Fruit fly (Drosophila melanogaster) whole organism, prepupa: ENCODE data around the gene CG31928.

Source experiments
- Blimp-1 ChIP-seq: fragments of 200-800 bp; sonication (Bioruptor generic); optimal IDR thresholded peaks from 3 replicates; lab custom pipeline; 2017; ENCODE audit warnings: missing biosample characterization, missing genetic modification characterization, mild to moderate bottlenecking, moderate library complexity, missing genetic modification reagents
- CG10669 ChIP-seq: fragments of 200-800 bp; sonication (Bioruptor generic); optimal IDR thresholded peaks from 3 replicates; lab custom pipeline; 2018; ENCODE audit warnings: missing biosample characterization, mild to moderate bottlenecking, missing genetic modification characterization, moderate library complexity
- CG11294 ChIP-seq: fragments of 200-800 bp; sonication (Bioruptor generic); IDR thresholded peaks from 2 replicates; pipeline ENCODE4 v1.3.6; 2022; ENCODE audit warnings: missing biosample characterization, missing genetic modification characterization
- CG11762 ChIP-seq: fragments of 200-800 bp; sonication (Bioruptor generic); optimal IDR thresholded peaks from 3 replicates; lab custom pipeline; 2016; ENCODE audit warnings: missing biosample characterization, missing genetic modification characterization; ENCODE audit not compliant: insufficient read depth
- CG11902 ChIP-seq: fragments of 200-800 bp; sonication (Bioruptor generic); optimal IDR thresholded peaks from 3 replicates; lab custom pipeline; 2016; ENCODE audit warnings: missing biosample characterization, missing genetic modification characterization
- CG15336 ChIP-seq: fragments of 200-800 bp; sonication (Bioruptor generic); IDR thresholded peaks from 2 replicates; pipeline ENCODE4 v1.3.6; 2022; ENCODE audit warnings: missing biosample characterization, missing genetic modification characterization
- CG1621 ChIP-seq: fragments of 200-800 bp; sonication (Bioruptor generic); optimal IDR thresholded peaks from 3 replicates; lab custom pipeline; 2018; ENCODE audit warnings: missing biosample characterization, mild to moderate bottlenecking, missing genetic modification characterization
- CG3032 ChIP-seq: fragments of 200-800 bp; optimal IDR thresholded peaks from 2 replicates; lab custom pipeline; 2019; ENCODE audit warnings: missing biosample characterization, mild to moderate bottlenecking, missing genetic modification characterization, moderate library complexity
- CG31627 ChIP-seq: fragments of 200-800 bp; sonication (Bioruptor generic); optimal IDR thresholded peaks from 3 replicates; lab custom pipeline; 2016; ENCODE audit warnings: missing biosample characterization, missing genetic modification characterization
- CG32006 ChIP-seq: fragments of 200-800 bp; sonication (Bioruptor generic); optimal IDR thresholded peaks from 3 replicates; lab custom pipeline; 2017; ENCODE audit warnings: missing biosample characterization, mild to moderate bottlenecking, missing genetic modification characterization
- CG3919 ChIP-seq: fragments of 200-800 bp; sonication (Bioruptor generic); optimal IDR thresholded peaks from 3 replicates; lab custom pipeline; 2016; ENCODE audit warnings: missing biosample characterization, missing genetic modification characterization
- CG4318 ChIP-seq: fragments of 200-800 bp; sonication (Bioruptor generic); optimal IDR thresholded peaks from 3 replicates; lab custom pipeline; 2017; ENCODE audit warnings: missing biosample characterization, mild to moderate bottlenecking, missing genetic modification characterization
- CG6163 ChIP-seq: fragments of 200-800 bp; sonication (Bioruptor generic); IDR thresholded peaks from 3 replicates; pipeline ENCODE4 v1.3.6; 2022; ENCODE audit warnings: missing biosample characterization, missing genetic modification characterization
- CG6276 ChIP-seq: fragments of 200-800 bp; sonication (Bioruptor generic); optimal IDR thresholded peaks from 2 replicates; lab custom pipeline; 2017; ENCODE audit warnings: missing biosample characterization, mild to moderate bottlenecking, missing genetic modification characterization
- CG6792 ChIP-seq: fragments of 200-800 bp; sonication (Bioruptor generic); optimal IDR thresholded peaks from 3 replicates; lab custom pipeline; 2016; ENCODE audit warnings: missing biosample characterization, missing genetic modification characterization
- CG6808 ChIP-seq: fragments of 200-800 bp; sonication (Bioruptor generic); optimal IDR thresholded peaks from 3 replicates; lab custom pipeline; 2017; ENCODE audit warnings: missing biosample characterization, missing genetic modification characterization, mild to moderate bottlenecking, moderate library complexity, missing genetic modification reagents
- CG6854 ChIP-seq: fragments of 200-800 bp; sonication (Bioruptor generic); optimal IDR thresholded peaks from 2 replicates; lab custom pipeline; 2017; ENCODE audit warnings: missing biosample characterization, mild to moderate bottlenecking, missing genetic modification characterization
- CG8119 ChIP-seq: fragments of 200-800 bp; sonication (Bioruptor generic); IDR thresholded peaks from 3 replicates; pipeline ENCODE4 v1.3.6; 2022; ENCODE audit warnings: missing biosample characterization, missing genetic modification characterization
- CG8319 ChIP-seq: fragments of 200-800 bp; sonication (Bioruptor generic); optimal IDR thresholded peaks from 3 replicates; lab custom pipeline; 2016; ENCODE audit warnings: missing biosample characterization, missing genetic modification characterization
- CG9139 ChIP-seq: fragments of 200-800 bp; sonication (Bioruptor generic); optimal IDR thresholded peaks from 3 replicates; lab custom pipeline; 2017; ENCODE audit warnings: missing biosample characterization, mild to moderate bottlenecking, missing genetic modification characterization
- Eip75B ChIP-seq: fragments of 200-800 bp; sonication (Bioruptor generic); optimal IDR thresholded peaks from 3 replicates; lab custom pipeline; 2016; ENCODE audit warnings: missing biosample characterization, missing genetic modification characterization
- Eip78C ChIP-seq: fragments of 200-800 bp; sonication (Bioruptor generic); peaks from one replicate; lab custom pipeline; 2016; ENCODE audit warnings: missing biosample characterization, missing genetic modification characterization
- Eip93F ChIP-seq: fragments of 200-800 bp; sonication (Bioruptor generic); optimal IDR thresholded peaks from 2 replicates; lab custom pipeline; 2016; ENCODE audit warnings: missing biosample characterization, mild to moderate bottlenecking, missing genetic modification characterization
- Ets21C ChIP-seq: fragments of 200-800 bp; sonication (Bioruptor generic); optimal IDR thresholded peaks from 3 replicates; lab custom pipeline; 2016; ENCODE audit warnings: missing biosample characterization, missing genetic modification characterization
- Ets96B ChIP-seq: fragments of 200-800 bp; optimal IDR thresholded peaks from 2 replicates; lab custom pipeline; 2019; ENCODE audit warnings: missing biosample characterization, mild to moderate bottlenecking, missing genetic modification characterization, moderate library complexity
- Gug ChIP-seq: fragments of 200-800 bp; sonication (Bioruptor generic); IDR thresholded peaks from 2 replicates; pipeline ENCODE4 v1.3.6; 2022; ENCODE audit warnings: missing biosample characterization, missing genetic modification characterization
- Hr38 ChIP-seq: sonication (Bioruptor generic); optimal IDR thresholded peaks from 2 replicates; lab custom pipeline; 2016; ENCODE audit warnings: missing biosample characterization, missing genetic modification characterization
- Hr39 ChIP-seq: fragments of 200-800 bp; sonication (Bioruptor generic); optimal IDR thresholded peaks from 2 replicates; lab custom pipeline; 2016; ENCODE audit warnings: missing biosample characterization, missing genetic modification characterization
- Hr4 ChIP-seq: fragments of 200-800 bp; sonication (Bioruptor generic); optimal IDR thresholded peaks from 3 replicates; lab custom pipeline; 2016; ENCODE audit warnings: missing biosample characterization, missing genetic modification characterization
- Met ChIP-seq: fragments of 200-800 bp; sonication (Bioruptor generic); optimal IDR thresholded peaks from 3 replicates; lab custom pipeline; 2016; ENCODE audit warnings: missing biosample characterization, missing genetic modification characterization
- OdsH ChIP-seq: fragments of 200-800 bp; sonication (Bioruptor generic); optimal IDR thresholded peaks from 3 replicates; lab custom pipeline; 2016; ENCODE audit warnings: missing biosample characterization, missing genetic modification characterization
- Smox ChIP-seq: fragments of 200-800 bp; sonication (Bioruptor generic); optimal IDR thresholded peaks from 3 replicates; lab custom pipeline; 2016; ENCODE audit warnings: missing biosample characterization, missing genetic modification characterization
- Sox14 ChIP-seq: fragments of 200-800 bp; sonication (Bioruptor generic); optimal IDR thresholded peaks from 3 replicates; lab custom pipeline; 2016; ENCODE audit warnings: missing biosample characterization, missing genetic modification characterization
- Sox15 ChIP-seq: fragments of 200-800 bp; sonication (Bioruptor generic); optimal IDR thresholded peaks from 3 replicates; lab custom pipeline; 2016; ENCODE audit warnings: missing biosample characterization, missing genetic modification characterization
- achi ChIP-seq: fragments of 200-800 bp; sonication (Bioruptor generic); optimal IDR thresholded peaks from 3 replicates; lab custom pipeline; 2016; ENCODE audit warnings: missing biosample characterization, missing genetic modification characterization
- cyc ChIP-seq: fragments of 200-800 bp; sonication (Bioruptor generic); optimal IDR thresholded peaks from 3 replicates; lab custom pipeline; 2016; ENCODE audit warnings: missing biosample characterization, missing genetic modification characterization
- dac ChIP-seq: fragments of 200-800 bp; sonication (Bioruptor generic); optimal IDR thresholded peaks from 2 replicates; lab custom pipeline; 2017; ENCODE audit warnings: missing biosample characterization, mild to moderate bottlenecking, missing genetic modification characterization
- eg ChIP-seq: fragments of 200-800 bp; sonication (Bioruptor generic); IDR thresholded peaks from 3 replicates; pipeline ENCODE4 v1.3.6; 2022; ENCODE audit warnings: missing biosample characterization, missing genetic modification characterization
- fd59A ChIP-seq: fragments of 200-800 bp; sonication (Bioruptor generic); optimal IDR thresholded peaks from 2 replicates; lab custom pipeline; 2017; ENCODE audit warnings: missing biosample characterization, mild to moderate bottlenecking, missing genetic modification characterization, missing genetic modification reagents
- fd85E ChIP-seq: fragments of 200-800 bp; sonication (Bioruptor generic); optimal IDR thresholded peaks from 3 replicates; lab custom pipeline; 2016; ENCODE audit warnings: missing biosample characterization, missing genetic modification characterization
- fkh ChIP-seq: fragments of 200-800 bp; sonication (Bioruptor generic); optimal IDR thresholded peaks from 3 replicates; lab custom pipeline; 2017; ENCODE audit warnings: missing biosample characterization, mild to moderate bottlenecking, missing genetic modification characterization, moderate library complexity
- lz ChIP-seq: fragments of 200-800 bp; sonication (Bioruptor generic); optimal IDR thresholded peaks from 3 replicates; lab custom pipeline; 2016; ENCODE audit warnings: missing biosample characterization, missing genetic modification characterization
- net ChIP-seq: fragments of 200-800 bp; sonication (Bioruptor generic); optimal IDR thresholded peaks from 3 replicates; lab custom pipeline; 2016; ENCODE audit warnings: missing biosample characterization, missing genetic modification characterization
- salr ChIP-seq, 2 experiments: fragments of 200-800 bp; sonication (Bioruptor generic); optimal IDR thresholded peaks; 3 replicates each; lab custom pipeline; 2016 to 2018; ENCODE audit warnings: missing biosample characterization in 2 of 2, missing genetic modification characterization in 2 of 2, mild to moderate bottlenecking in 1 of 2
- spab ChIP-seq: fragments of 200-800 bp; sonication (Bioruptor generic); optimal IDR thresholded peaks from 2 replicates; lab custom pipeline; 2017; ENCODE audit warnings: missing biosample characterization, mild to moderate bottlenecking, missing genetic modification characterization, missing genetic modification reagents
- ss ChIP-seq, 2 experiments: fragments of 200-800 bp; sonication (Bioruptor generic); optimal IDR thresholded peaks; 2 replicates in 1 of 2; 3 replicates in 1 of 2; lab custom pipeline; 2017 to 2018; ENCODE audit warnings: mild to moderate bottlenecking in 2 of 2, missing biosample characterization in 2 of 2, missing genetic modification characterization in 2 of 2, moderate library complexity in 1 of 2
- svp ChIP-seq: fragments of 200-800 bp; sonication (Bioruptor generic); peaks from one replicate; lab custom pipeline; 2016; ENCODE audit warnings: missing biosample characterization, missing genetic modification characterization
- topi ChIP-seq: fragments of 200-800 bp; sonication (Bioruptor generic); optimal IDR thresholded peaks from 3 replicates; lab custom pipeline; 2016; ENCODE audit warnings: missing biosample characterization, missing genetic modification characterization
- vri ChIP-seq: fragments of 200-800 bp; sonication (Bioruptor generic); optimal IDR thresholded peaks from 3 replicates; lab custom pipeline; 2016; ENCODE audit warnings: missing biosample characterization, mild to moderate bottlenecking, missing genetic modification characterization

Gene CG31928

dm6 chr2L:1470772-1471171 lies 21.3 kb upstream of the CG31928 start (continued):
- TF ChIP-seq fd85E (GFP tag; lab: Kevin White, UChicago): peak; percentile 19
- TF ChIP-seq Sox14 (GFP tag; lab: Kevin White, UChicago): peak; percentile 80
- TF ChIP-seq salr (GFP tag; optimal IDR thresholded peaks at IDR 0.05; lab: Kevin White, UChicago): peak; percentile 34 to 65
- TF ChIP-seq Gug (GFP tag; lab: Robert Waterston, UW): peak; percentile 31; the same call in 1 of the 2 replicates
- TF ChIP-seq Eip78C (GFP tag; lab: Kevin White, UChicago): peak; percentile 96
- TF ChIP-seq CG6792: peak; percentile 83
- TF ChIP-seq svp (GFP tag; lab: Kevin White, UChicago): peak; percentile 89
- peak; percentile 79 for TF ChIP-seq CG6808 (GFP tag; lab: Kevin White, UChicago)
- TF ChIP-seq, all 60 proteins: peak for 54

dm6 chr2L:1473427-1473826 lies 18.7 kb upstream of the CG31928 start:
- TF ChIP-seq Sox15 (GFP tag; lab: Kevin White, UChicago) (peak; percentile 21), net (GFP tag; lab: Kevin White, UChicago) (peak; percentile 19), CG8319 (peak; percentile 49), Eip93F (no peak), CG32006 (GFP tag; lab: Kevin White, UChicago) (no peak), fd59A (GFP tag; lab: Kevin White, UChicago) (peak; percentile 39), Smox (GFP tag; lab: Kevin White, UChicago) (peak; percentile 62), Blimp-1 (GFP tag; lab: Kevin White, UChicago) (peak; percentile 36), CG6276 (GFP tag; lab: Kevin White, UChicago) (no peak), fkh (no peak), CG9139 (GFP tag; lab: Kevin White, UChicago) (no peak), CG6808 (GFP tag; lab: Kevin White, UChicago) (peak; percentile 7), CG10669 (peak; percentile 38), Gug (GFP tag; lab: Robert Waterston, UW) (no peak), lz (peak; percentile 70), CG6854 (peak; percentile 53), Eip78C (GFP tag; lab: Kevin White, UChicago) (peak; percentile 78), Hr4 (GFP tag; lab: Kevin White, UChicago) (no peak), CG4318 (no peak), ss (GFP tag; optimal IDR thresholded peaks at IDR 0.05; lab: Kevin White, UChicago) (peak in 1 of 2 experiments; percentile 23), CG11762 (GFP tag; lab: Kevin White, UChicago) (no peak), dac (no peak), Sox14 (GFP tag; lab: Kevin White, UChicago) (peak; percentile 52), CG31627 (GFP tag; lab: Kevin White, UChicago) (peak; percentile 83), CG3032 (peak; percentile 32), CG15336 (GFP tag; lab: Robert Waterston, UW) (no peak), Eip75B (GFP tag; lab: Kevin White, UChicago) (peak; percentile 39), achi (GFP tag; lab: Kevin White, UChicago) (peak; percentile 32), cyc (GFP tag; lab: Kevin White, UChicago) (peak; percentile 78), eg (GFP tag; lab: Robert Waterston, UW) (no peak), Ets21C (peak; percentile 76), CG1621 (no peak), vri (peak; percentile 68), CG6163 (GFP tag; lab: Robert Waterston, UW) (peak; percentile 65; the same call in 2 of the 3 replicates), CG6792 (peak; percentile 58), CG11294 (GFP tag; lab: Robert Waterston, UW) (no peak), CG3919 (GFP tag; lab: Kevin White, UChicago) (peak; percentile 39), salr (GFP tag; optimal IDR thresholded peaks at IDR 0.05; lab: Kevin White, UChicago) (peak in 1 of 2 experiments; percentile 22), CG11902 (GFP tag; lab: Kevin White, UChicago) (peak; percentile 28), fd85E (GFP tag; lab: Kevin White, UChicago) (no peak), topi (GFP tag; lab: Kevin White, UChicago) (peak; percentile 72), spab (peak; percentile 22), Ets96B (tag; lab: Kevin White, UChicago) (peak; percentile 29), OdsH (peak; percentile 45), svp (GFP tag; lab: Kevin White, UChicago) (peak; percentile 90), Met (peak; percentile 82), CG8119 (GFP tag; lab: Robert Waterston, UW) (no peak), Hr39 (GFP tag; lab: Kevin White, UChicago) (peak; percentile 78), Hr38 (GFP tag; lab: Kevin White, UChicago) (no peak)
